Worm (Caenorhabditis elegans): Measurements from ENCODE around the gene bckd-1A.

The bckd-1A gene

ce11 chrIII:12919882-12920281 is 52.4 kb downstream of the bckd-1A start:
- TF ChIP-seq attf-5 (GFP tag; optimal IDR thresholded peaks at IDR 0.05): peak; percentile 27
- no peak for TF ChIP-seq T07F8.4 (tag; optimal IDR thresholded peaks at IDR 0.05)
- no peak for TF ChIP-seq rcor-1 (GFP tag; IDR thresholded peaks at IDR 0.05)
- no peak for TF ChIP-seq ceh-91 (GFP tag; IDR thresholded peaks at IDR 0.05)
- no peak for TF ChIP-seq egl-44 (GFP tag; IDR thresholded peaks at IDR 0.05)
- TF ChIP-seq mcd-1 (GFP tag; IDR thresholded peaks at IDR 0.05): 0 out of 2 replicates have a peak, but pooled peaks have one; percentile 21
- no peak for TF ChIP-seq ccch-3 (GFP tag; optimal IDR thresholded peaks at IDR 0.05)
- TF ChIP-seq nhr-80 (tag; optimal IDR thresholded peaks at IDR 0.05): peak; percentile 71
- TF ChIP-seq lin-35 (GFP tag; optimal IDR thresholded peaks at IDR 0.05): no peak
- TF ChIP-seq ztf-28 (GFP tag; IDR thresholded peaks at IDR 0.05): no peak
- no peak for TF ChIP-seq repo-1 (tag; optimal IDR thresholded peaks at IDR 0.05)
- TF ChIP-seq lsy-27 (tag; optimal IDR thresholded peaks at IDR 0.05; ENCODE audit: borderline replicate concordance, insufficient read depth): no peak
- no peak for TF ChIP-seq cebp-2 (GFP tag; IDR thresholded peaks at IDR 0.05)
- TF ChIP-seq Y67H2A.10 (GFP tag; conservative IDR thresholded peaks at IDR 0.05): no peak
- 0 out of 2 replicates have a peak, but pooled peaks have one; percentile 28 for TF ChIP-seq Y56A3A.18 (GFP tag; IDR thresholded peaks at IDR 0.05)
- no peak for TF ChIP-seq sdz-38 (tag; optimal IDR thresholded peaks at IDR 0.05)
- TF ChIP-seq F52B5.7 (tag; optimal IDR thresholded peaks at IDR 0.05): no peak
- TF ChIP-seq hsf-1 (GFP tag; IDR thresholded peaks at IDR 0.05): no peak
- no peak for TF ChIP-seq ztf-22 (GFP tag; optimal IDR thresholded peaks at IDR 0.05)
- no peak for TF ChIP-seq madf-10 (tag; optimal IDR thresholded peaks at IDR 0.05)
- TF ChIP-seq dpff-1 (tag; optimal IDR thresholded peaks at IDR 0.05): no peak
- no peak for TF ChIP-seq egrh-3 (GFP tag; IDR thresholded peaks at IDR 0.05)
- TF ChIP-seq hmg-1.2 (GFP tag; IDR thresholded peaks at IDR 0.05): peak; percentile 81
- TF ChIP-seq aptf-2 (GFP tag; conservative IDR thresholded peaks at IDR 0.05): 0 out of 2 replicates have a peak, but pooled peaks have one; percentile 11
- TF ChIP-seq cebp-1 (GFP tag; IDR thresholded peaks at IDR 0.05): no peak
- TF ChIP-seq cebp-1 (tag; optimal IDR thresholded peaks at IDR 0.05): peak; percentile 48
- TF ChIP-seq Y95B8A.8 (GFP tag; IDR thresholded peaks at IDR 0.05): no peak
- no peak for TF ChIP-seq ceh-27 (GFP tag; optimal IDR thresholded peaks at IDR 0.05)
- no peak for TF ChIP-seq hlh-26 (GFP tag; conservative IDR thresholded peaks at IDR 0.05)
- 0 out of 2 replicates have a peak, but pooled peaks have one; percentile 39 for TF ChIP-seq B0336.3 (GFP tag; IDR thresholded peaks at IDR 0.05)
- TF ChIP-seq F49E8.2 (tag; optimal IDR thresholded peaks at IDR 0.05; ENCODE audit: insufficient read depth): no peak
- no peak for TF ChIP-seq Y79H2A.3 (GFP tag; conservative IDR thresholded peaks at IDR 0.05)
- TF ChIP-seq dox-1 (GFP tag; IDR thresholded peaks at IDR 0.05): peak; percentile 48; the same call in 1 of the 2 replicates
- 0 out of 2 replicates have a peak, but pooled peaks have one; percentile 26 for TF ChIP-seq ztf-25 (GFP tag; IDR thresholded peaks at IDR 0.05)
- no peak for TF ChIP-seq snpc-4 (GFP tag; optimal IDR thresholded peaks at IDR 0.05)
- TF ChIP-seq snpc-4 (tag; optimal IDR thresholded peaks at IDR 0.05): no peak

ce11 chrIII:12918575-12918974 is 53.7 kb downstream of the bckd-1A start, which contains the start of gene Y37D8A.16:
Y37D8A.16 (minus strand) TSS chrIII:12918675.
- TF ChIP-seq ets-4 (GFP tag; optimal IDR thresholded peaks at IDR 0.05): no peak
- TF ChIP-seq ceh-91 (GFP tag; IDR thresholded peaks at IDR 0.05): no peak
- TF ChIP-seq F49E8.2 (tag; optimal IDR thresholded peaks at IDR 0.05; ENCODE audit: insufficient read depth): no peak
- TF ChIP-seq Y67H2A.10 (GFP tag; conservative IDR thresholded peaks at IDR 0.05): no peak
- TF ChIP-seq nhr-27 (tag; optimal IDR thresholded peaks at IDR 0.05): no peak

Data from whole organism, young adult.